Fruit fly (Drosophila melanogaster) whole organism, embryonic: ENCODE results near the gene CG17264.

Experiments used
- Adf1 ChIP-seq: fragments of 200-800 bp; sonication (Bioruptor generic); IDR thresholded peaks from 2 replicates; pipeline ENCODE4 v1.3.6; 2022; ENCODE audit warnings: missing biosample characterization, missing genetic modification characterization
- Blimp-1 ChIP-seq: fragments of 200-800 bp; sonication (Bioruptor generic); optimal IDR thresholded peaks from 3 replicates; lab custom pipeline; 2018; ENCODE audit warnings: missing biosample characterization, missing genetic modification characterization, mild to moderate bottlenecking, moderate library complexity, missing genetic modification reagents
- CG10431 ChIP-seq: fragments of 200-800 bp; sonication (Bioruptor generic); optimal IDR thresholded peaks from 3 replicates; lab custom pipeline; 2018; ENCODE audit warnings: missing biosample characterization, mild to moderate bottlenecking, missing genetic modification characterization
- CG10462 ChIP-seq: fragments of 200-800 bp; sonication (Bioruptor generic); optimal IDR thresholded peaks from 2 replicates; lab custom pipeline; 2016; ENCODE audit warnings: missing biosample characterization, missing genetic modification characterization
- CG10543 ChIP-seq: fragments of 200-800 bp; sonication (Bioruptor generic); optimal IDR thresholded peaks from 3 replicates; lab custom pipeline; 2017; ENCODE audit warnings: missing biosample characterization, mild to moderate bottlenecking, missing genetic modification characterization, moderate library complexity
- CG11093 ChIP-seq: fragments of 200-800 bp; sonication (Bioruptor generic); IDR thresholded peaks from 3 replicates; pipeline ENCODE4 v1.3.6; 2022; ENCODE audit warnings: missing biosample characterization, missing genetic modification characterization
- CG11247 ChIP-seq: fragments of 200-800 bp; sonication (Bioruptor generic); IDR thresholded peaks from 2 replicates; pipeline ENCODE4 v1.3.6; 2022; ENCODE audit warnings: missing biosample characterization, missing genetic modification characterization
- CG15073 ChIP-seq: fragments of 200-800 bp; sonication (Bioruptor generic); optimal IDR thresholded peaks from 2 replicates; lab custom pipeline; 2016; ENCODE audit warnings: missing biosample characterization, missing genetic modification characterization
- CG1603 ChIP-seq: fragments of 200-800 bp; sonication (Bioruptor generic); optimal IDR thresholded peaks from 2 replicates; lab custom pipeline; 2019; ENCODE audit warnings: missing biosample characterization, mild to moderate bottlenecking, missing genetic modification characterization, moderate library complexity
- CG17361 ChIP-seq: fragments of 200-800 bp; sonication (Bioruptor generic); IDR thresholded peaks from 3 replicates; pipeline ENCODE4 v1.3.6; 2022; ENCODE audit warnings: missing biosample characterization, missing genetic modification characterization
- CG1792 ChIP-seq: fragments of 200-800 bp; sonication (Bioruptor generic); optimal IDR thresholded peaks from 2 replicates; lab custom pipeline; 2016; ENCODE audit warnings: missing biosample characterization, missing genetic modification characterization
- CG2116 ChIP-seq: fragments of 200-800 bp; sonication (Bioruptor generic); optimal IDR thresholded peaks from 3 replicates; lab custom pipeline; 2018; ENCODE audit warnings: missing biosample characterization, mild to moderate bottlenecking, missing genetic modification characterization
- CG30020 ChIP-seq: fragments of 200-800 bp; optimal IDR thresholded peaks from 2 replicates; lab custom pipeline; 2019; ENCODE audit warnings: missing biosample characterization, mild to moderate bottlenecking, missing genetic modification characterization, moderate library complexity
- CG30403 ChIP-seq: fragments of 200-800 bp; sonication (Bioruptor generic); optimal IDR thresholded peaks from 3 replicates; lab custom pipeline; 2016; ENCODE audit warnings: missing biosample characterization, missing genetic modification characterization
- CG3407 ChIP-seq: fragments of 200-800 bp; sonication (Bioruptor generic); optimal IDR thresholded peaks from 2 replicates; lab custom pipeline; 2018; ENCODE audit warnings: missing biosample characterization, mild to moderate bottlenecking, missing genetic modification characterization
- CG4282 ChIP-seq: fragments of 200-800 bp; sonication (Bioruptor generic); optimal IDR thresholded peaks from 2 replicates; lab custom pipeline; 2016; ENCODE audit warnings: missing biosample characterization, missing genetic modification characterization
- CG8359 ChIP-seq: fragments of 200-800 bp; sonication (Bioruptor generic); optimal IDR thresholded peaks from 2 replicates; lab custom pipeline; 2017; ENCODE audit warnings: missing biosample characterization, mild to moderate bottlenecking, missing genetic modification characterization, borderline replicate concordance
- CG8944 ChIP-seq: fragments of 200-800 bp; sonication (Bioruptor generic); optimal IDR thresholded peaks from 3 replicates; lab custom pipeline; 2016; ENCODE audit warnings: missing biosample characterization, missing genetic modification characterization
- CG9727 ChIP-seq: fragments of 200-800 bp; sonication (Bioruptor generic); optimal IDR thresholded peaks from 3 replicates; lab custom pipeline; 2017; ENCODE audit warnings: missing biosample characterization, mild to moderate bottlenecking, missing genetic modification characterization
- CG9797 ChIP-seq: fragments of 200-800 bp; sonication (Bioruptor generic); optimal IDR thresholded peaks from 3 replicates; lab custom pipeline; 2018; ENCODE audit warnings: missing biosample characterization, mild to moderate bottlenecking, missing genetic modification characterization
- CG9876 ChIP-seq: fragments of 200-800 bp; sonication (Bioruptor generic); optimal IDR thresholded peaks from 2 replicates; lab custom pipeline; 2016; ENCODE audit warnings: missing biosample characterization, missing genetic modification characterization
- CG9932 ChIP-seq: fragments of 200-800 bp; sonication (Bioruptor generic); IDR thresholded peaks from 2 replicates; pipeline ENCODE4 v1.3.6; 2022; ENCODE audit warnings: missing biosample characterization, missing genetic modification characterization
- CTCF ChIP-seq: fragments of 200-800 bp; sonication (Bioruptor generic); optimal IDR thresholded peaks from 2 replicates; lab custom pipeline; 2017; ENCODE audit warnings: missing biosample characterization, mild to moderate bottlenecking, missing genetic modification characterization, moderate library complexity
- Doc2 ChIP-seq: fragments of 200-800 bp; sonication (Bioruptor generic); IDR thresholded peaks from 2 replicates; pipeline ENCODE4 v1.3.6; 2022; ENCODE audit warnings: missing biosample characterization, missing genetic modification characterization
- Fer1 ChIP-seq: fragments of 200-800 bp; sonication (Bioruptor generic); optimal IDR thresholded peaks from 2 replicates; lab custom pipeline; 2017; ENCODE audit warnings: missing biosample characterization, mild to moderate bottlenecking, missing genetic modification characterization
- Hsf ChIP-seq: fragments of 200-800 bp; sonication (Bioruptor generic); optimal IDR thresholded peaks from 3 replicates; lab custom pipeline; 2016; ENCODE audit warnings: missing biosample characterization, missing genetic modification characterization
- Nf-YA ChIP-seq: fragments of 200-800 bp; sonication (Bioruptor generic); IDR thresholded peaks from 2 replicates; pipeline ENCODE4 v1.3.6; 2022; ENCODE audit warnings: missing biosample characterization, missing genetic modification characterization
- Nf-YB ChIP-seq: fragments of 200-800 bp; sonication (Bioruptor generic); optimal IDR thresholded peaks from 3 replicates; lab custom pipeline; 2019; ENCODE audit warnings: missing biosample characterization, mild to moderate bottlenecking, missing genetic modification characterization, moderate library complexity
- Scr ChIP-seq: fragments of 200-800 bp; sonication (Bioruptor generic); IDR thresholded peaks from 2 replicates; pipeline ENCODE4 v1.3.6; 2022; ENCODE audit warnings: missing biosample characterization, missing genetic modification characterization; ENCODE audit not compliant: partially characterized antibody
- ato ChIP-seq: fragments of 200-800 bp; sonication (Bioruptor generic); IDR thresholded peaks from 2 replicates; pipeline ENCODE4 v1.3.6; 2022; ENCODE audit warnings: missing biosample characterization, missing genetic modification characterization; ENCODE audit not compliant: partially characterized antibody
- br ChIP-seq: fragments of >200 bp; optimal IDR thresholded peaks from 2 replicates; lab custom pipeline; 2017
- btn ChIP-seq: fragments of 200-800 bp; sonication (Bioruptor generic); optimal IDR thresholded peaks from 2 replicates; lab custom pipeline; 2016; ENCODE audit warnings: missing biosample characterization, missing genetic modification characterization
- cad ChIP-seq: fragments of >200 bp; optimal IDR thresholded peaks from 2 replicates; lab custom pipeline; 2017; ENCODE audit warnings: missing biosample characterization, missing genetic modification characterization
- emc ChIP-seq: fragments of 200-800 bp; sonication (Bioruptor generic); optimal IDR thresholded peaks from 2 replicates; lab custom pipeline; 2016; ENCODE audit warnings: missing biosample characterization, missing genetic modification characterization
- ems ChIP-seq: fragments of 200-800 bp; sonication (Bioruptor generic); optimal IDR thresholded peaks from 3 replicates; lab custom pipeline; 2016; ENCODE audit warnings: missing biosample characterization, missing genetic modification characterization
- eyg ChIP-seq: fragments of 200-800 bp; sonication (Bioruptor generic); optimal IDR thresholded peaks from 3 replicates; lab custom pipeline; 2016; ENCODE audit warnings: missing biosample characterization, missing genetic modification characterization
- fd96Cb ChIP-seq: fragments of 200-800 bp; sonication (Bioruptor generic); optimal IDR thresholded peaks from 2 replicates; lab custom pipeline; 2018; ENCODE audit warnings: missing biosample characterization, mild to moderate bottlenecking, missing genetic modification characterization, moderate library complexity
- gce ChIP-seq: fragments of 200-800 bp; sonication (Bioruptor generic); IDR thresholded peaks from 3 replicates; pipeline ENCODE4 v1.3.6; 2022; ENCODE audit warnings: missing biosample characterization, missing genetic modification characterization
- gro ChIP-seq: fragments of 200-800 bp; sonication (Bioruptor generic); optimal IDR thresholded peaks from 2 replicates; lab custom pipeline; 2016; ENCODE audit warnings: missing biosample characterization, missing genetic modification characterization
- gt ChIP-seq: fragments of 200-800 bp; sonication (Bioruptor generic); IDR thresholded peaks from 2 replicates; pipeline ENCODE4 v1.3.6; 2022; ENCODE audit warnings: missing biosample characterization, missing genetic modification characterization
- ken ChIP-seq: fragments of 200-800 bp; sonication (Bioruptor generic); IDR thresholded peaks from 3 replicates; pipeline ENCODE4 v1.3.6; 2022; ENCODE audit warnings: missing biosample characterization, missing genetic modification characterization
- nmo ChIP-seq: fragments of 200-800 bp; sonication (Bioruptor generic); optimal IDR thresholded peaks from 2 replicates; lab custom pipeline; 2018; ENCODE audit warnings: missing biosample characterization, mild to moderate bottlenecking, missing genetic modification characterization, moderate library complexity
- nom ChIP-seq: fragments of 200-800 bp; sonication (Bioruptor generic); optimal IDR thresholded peaks from 2 replicates; lab custom pipeline; 2017; ENCODE audit warnings: missing biosample characterization, missing genetic modification characterization, mild to moderate bottlenecking, moderate library complexity, missing genetic modification reagents
- oc ChIP-seq: fragments of 200-800 bp; sonication (Bioruptor generic); optimal IDR thresholded peaks from 2 replicates; lab custom pipeline; 2018; ENCODE audit warnings: missing biosample characterization, mild to moderate bottlenecking, missing genetic modification characterization, moderate library complexity
- pho ChIP-seq: fragments of 200-800 bp; sonication (Bioruptor generic); optimal IDR thresholded peaks from 2 replicates; lab custom pipeline; 2016; ENCODE audit warnings: missing biosample characterization, missing genetic modification characterization
- pita ChIP-seq: fragments of 200-800 bp; sonication (Bioruptor generic); optimal IDR thresholded peaks from 2 replicates; lab custom pipeline; 2017; ENCODE audit warnings: missing biosample characterization, mild to moderate bottlenecking, missing genetic modification characterization
- sens ChIP-seq: fragments of 200-800 bp; sonication (Bioruptor generic); peaks from one replicate; lab custom pipeline; 2016; ENCODE audit warnings: missing biosample characterization, missing genetic modification characterization
- tgo ChIP-seq: fragments of 200-800 bp; sonication (Bioruptor generic); IDR thresholded peaks from 3 replicates; pipeline ENCODE4 v1.3.6; 2022; ENCODE audit warnings: missing biosample characterization, missing genetic modification characterization
- ttk ChIP-seq: fragments of 200-800 bp; sonication (Bioruptor generic); IDR thresholded peaks from 2 replicates; pipeline ENCODE4 v2.1.2; 2022; ENCODE audit warnings: missing biosample characterization, missing genetic modification characterization
- unc-4 ChIP-seq: fragments of 200-800 bp; sonication (Bioruptor generic); IDR thresholded peaks from 2 replicates; pipeline ENCODE4 v1.3.6; 2022; ENCODE audit warnings: missing biosample characterization, missing genetic modification characterization; ENCODE audit not compliant: partially characterized antibody
- wor ChIP-seq: fragments of 200-800 bp; sonication (Bioruptor generic); IDR thresholded peaks from 2 replicates; pipeline ENCODE4 v1.3.6; 2022; ENCODE audit warnings: missing biosample characterization, missing genetic modification characterization
- zfh2 ChIP-seq: fragments of 200-800 bp; sonication (Bioruptor generic); optimal IDR thresholded peaks from 2 replicates; lab custom pipeline; 2016; ENCODE audit warnings: missing biosample characterization, missing genetic modification characterization

Gene CG17264

DNA sequence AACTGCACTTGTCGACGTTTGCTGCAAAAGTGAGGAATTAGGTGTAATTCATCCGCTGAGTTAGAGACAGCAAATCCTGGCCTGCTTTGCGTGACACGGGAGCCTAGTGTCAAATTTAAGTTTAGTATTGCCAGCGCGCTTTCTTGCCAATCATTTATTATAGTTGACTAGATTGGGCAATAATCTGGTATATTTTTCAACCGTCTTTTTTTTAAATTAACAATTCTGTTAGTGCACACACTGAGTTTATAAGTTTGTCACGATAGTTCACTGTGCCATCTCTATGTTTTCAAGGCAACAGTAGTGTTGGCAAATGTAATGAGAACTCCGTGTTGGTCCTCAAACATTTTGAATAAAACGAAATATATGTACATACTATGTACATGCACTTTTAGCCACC is 41.5 kb upstream of the CG17264 start, which contains the start of the genes CG9641 and CG3165 (continued):
- peak; percentile 80 for TF ChIP-seq CG1792 (GFP tag; lab: Kevin White, UChicago)
- TF ChIP-seq wor: peak; percentile 57; the same call in 1 of the 2 replicates
- TF ChIP-seq Adf1 (GFP tag; lab: Robert Waterston, UW): peak; percentile 61
- peak; percentile 75 for TF ChIP-seq tgo (GFP tag; lab: Robert Waterston, UW)
- TF ChIP-seq Hsf (GFP tag; lab: Kevin White, UChicago): peak; percentile 91
- TF ChIP-seq unc-4 (GFP tag; lab: Robert Waterston, UW): peak; percentile 97
- peak; percentile 92 for TF ChIP-seq CG30403
- TF ChIP-seq nom (GFP tag; lab: Kevin White, UChicago): peak; percentile 73
- TF ChIP-seq nmo (GFP tag; lab: Kevin White, UChicago): peak; percentile 91
- TF ChIP-seq Blimp-1 (GFP tag; lab: Kevin White, UChicago): no peak
- TF ChIP-seq Nf-YA (GFP tag; lab: Robert Waterston, UW): peak; percentile 71; the same call in 1 of the 2 replicates
- TF ChIP-seq eyg (GFP tag; lab: Kevin White, UChicago): peak; percentile 81
- peak; percentile 83 for TF ChIP-seq pho (GFP tag; lab: Kevin White, UChicago)
- peak; percentile 70 for TF ChIP-seq CG10543
- TF ChIP-seq ato (GFP tag; lab: Robert Waterston, UW): peak; percentile 78
- TF ChIP-seq fd96Cb (tag; lab: Kevin White, UChicago): peak; percentile 74
- no peak for TF ChIP-seq pita (GFP tag; lab: Kevin White, UChicago)
- peak; percentile 90 for TF ChIP-seq ems (GFP tag; lab: Kevin White, UChicago)
- peak; percentile 92 for TF ChIP-seq gro (GFP tag; lab: Kevin White, UChicago)
- TF ChIP-seq ttk: peak; percentile 73
- peak; percentile 35 for TF ChIP-seq CTCF
- TF ChIP-seq CG2116 (GFP tag; lab: Kevin White, UChicago): peak; percentile 72
- peak; percentile 70 for TF ChIP-seq CG10462
- peak; percentile 91 for TF ChIP-seq CG8944
- TF ChIP-seq br (lab: Kevin White, UChicago): no peak
- TF ChIP-seq emc (GFP tag; lab: Kevin White, UChicago): peak; percentile 74
- TF ChIP-seq oc: peak; percentile 75
- TF ChIP-seq ken (GFP tag; lab: Robert Waterston, UW): peak; percentile 86
- peak; percentile 52; the same call in 1 of the 3 replicates for TF ChIP-seq gce (GFP tag; lab: Robert Waterston, UW)
- TF ChIP-seq Fer1 (GFP tag; lab: Kevin White, UChicago): peak; percentile 82
- peak; percentile 88 for TF ChIP-seq zfh2 (GFP tag; lab: Kevin White, UChicago)
- peak; percentile 54 for TF ChIP-seq CG10431 (GFP tag; lab: Kevin White, UChicago)
- peak; percentile 82 for TF ChIP-seq CG4282
- TF ChIP-seq CG17361: no peak; the same call in 1 of the 3 replicates
- no peak for TF ChIP-seq cad (GFP tag; lab: Kevin White, UChicago)
- TF ChIP-seq CG8359 (GFP tag; lab: Kevin White, UChicago): peak; percentile 51
- peak; percentile 51 for TF ChIP-seq Nf-YB (GFP tag; lab: Kevin White, UChicago)
- TF ChIP-seq CG11093 (GFP tag; lab: Robert Waterston, UW): peak; percentile 73; the same call in 1 of the 3 replicates
- peak; percentile 53 for TF ChIP-seq CG9876
- TF ChIP-seq CG9932 (GFP tag; lab: Robert Waterston, UW): peak; percentile 91
- TF ChIP-seq CG11247 (GFP tag; lab: Robert Waterston, UW): peak; percentile 80
- TF ChIP-seq CG9727 (GFP tag; lab: Kevin White, UChicago): peak; percentile 80
- TF ChIP-seq CG15073 (GFP tag; lab: Kevin White, UChicago): peak; percentile 43
- TF ChIP-seq gt (GFP tag; lab: Robert Waterston, UW): peak; percentile 55; the same call in 1 of the 2 replicates
- TF ChIP-seq Scr (GFP tag; lab: Robert Waterston, UW): peak; percentile 97
- TF ChIP-seq CG3407 (GFP tag; lab: Kevin White, UChicago): no peak
- TF ChIP-seq CG1603 (tag; lab: Kevin White, UChicago): peak; percentile 72
- peak; percentile 79 for TF ChIP-seq CG30020 (tag; lab: Kevin White, UChicago)
- peak; percentile 98 for TF ChIP-seq sens (GFP tag; lab: Kevin White, UChicago)
- no peak for TF ChIP-seq Doc2
- TF ChIP-seq CG9797: peak; percentile 53
- TF ChIP-seq btn (GFP tag; lab: Kevin White, UChicago): peak; percentile 67
